Worm (Caenorhabditis elegans): Measurements from ENCODE around the gene Y48B6A.5.
A peak's percentile ranks its signal among the peaks of the same experiment; 100 is the strongest.

DNA sequence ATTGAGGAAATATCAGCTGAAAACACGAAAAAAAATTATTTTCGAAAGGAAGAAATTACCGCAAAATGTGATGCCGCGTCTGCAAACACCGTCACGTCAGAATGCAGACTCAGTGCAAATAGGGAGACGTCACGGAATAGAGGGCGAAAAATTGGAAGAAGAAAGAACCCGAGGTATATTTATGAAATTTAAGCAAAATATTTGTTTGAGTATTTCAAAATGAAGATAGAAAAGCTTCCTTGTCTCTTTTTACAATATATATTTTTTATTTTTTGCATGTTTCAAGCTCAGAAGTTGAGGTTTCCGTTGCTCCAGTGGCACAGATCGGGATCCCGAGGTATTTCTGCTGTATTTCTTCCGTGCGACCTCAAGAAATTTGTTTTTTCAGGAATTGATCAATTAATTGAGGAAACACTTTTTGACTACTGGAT is 31.1 kb downstream of the Y48B6A.5 start, which contains the start of gene W03H9.2:
- TF ChIP-seq ceh-24 (tag; optimal IDR thresholded peaks at IDR 0.05), result peak; percentile 33
- no peak for TF ChIP-seq pha-4 (tag; optimal IDR thresholded peaks at IDR 0.05)
- TF ChIP-seq ceh-14 (tag; optimal IDR thresholded peaks at IDR 0.05), result peak; percentile 88
- TF ChIP-seq nhr-11 (tag; optimal IDR thresholded peaks at IDR 0.05), result no peak

All from whole organism, late embryonic.